Fruit fly (Drosophila melanogaster) whole organism, embryonic: Measurements from ENCODE around the gene CG43954.
A peak's percentile ranks its signal among the peaks of the same experiment; 100 is the strongest.

Source experiments
- Atf-2 ChIP-seq: fragments of 200-800 bp; sonication (Bioruptor generic); optimal IDR thresholded peaks from 2 replicates; lab custom pipeline; 2016; ENCODE audit warnings: missing biosample characterization, missing genetic modification characterization
- BEAF-32 ChIP-seq: fragments of 200-800 bp; sonication (Bioruptor generic); optimal IDR thresholded peaks from 3 replicates; lab custom pipeline; 2017; ENCODE audit warnings: missing biosample characterization, missing genetic modification characterization, mild to moderate bottlenecking, moderate library complexity, missing genetic modification reagents
- CG10462 ChIP-seq: fragments of 200-800 bp; sonication (Bioruptor generic); optimal IDR thresholded peaks from 2 replicates; lab custom pipeline; 2016; ENCODE audit warnings: missing biosample characterization, missing genetic modification characterization
- CG11456 ChIP-seq: fragments of 200-800 bp; sonication (Bioruptor generic); IDR thresholded peaks from 3 replicates; pipeline ENCODE4 v1.3.6; 2022; ENCODE audit warnings: missing biosample characterization, missing genetic modification characterization
- CG15011 ChIP-seq: fragments of 200-800 bp; sonication (Bioruptor generic); optimal IDR thresholded peaks from 3 replicates; lab custom pipeline; 2018; ENCODE audit warnings: missing biosample characterization, mild to moderate bottlenecking, missing genetic modification characterization
- CG15601 ChIP-seq: fragments of 200-800 bp; sonication (Bioruptor generic); optimal IDR thresholded peaks from 3 replicates; lab custom pipeline; 2019; ENCODE audit warnings: missing biosample characterization, mild to moderate bottlenecking, missing genetic modification characterization, moderate library complexity
- CG17186 ChIP-seq: fragments of 200-800 bp; sonication (Bioruptor generic); optimal IDR thresholded peaks from 3 replicates; lab custom pipeline; 2017; ENCODE audit warnings: missing biosample characterization, missing genetic modification reagents, missing genetic modification characterization
- CG18764 ChIP-seq: fragments of 200-800 bp; sonication (Bioruptor generic); optimal IDR thresholded peaks from 3 replicates; lab custom pipeline; 2016; ENCODE audit warnings: missing biosample characterization, missing genetic modification characterization
- CG31224 ChIP-seq: fragments of 200-800 bp; sonication (Bioruptor generic); IDR thresholded peaks from 2 replicates; pipeline ENCODE4 v1.3.6; 2022; ENCODE audit warnings: missing biosample characterization, missing genetic modification characterization
- CG31441 ChIP-seq: fragments of 200-800 bp; sonication (Bioruptor generic); IDR thresholded peaks from 2 replicates; pipeline ENCODE4 v1.3.6; 2022; ENCODE audit warnings: missing biosample characterization, missing genetic modification characterization
- CG34224 ChIP-seq: fragments of 200-800 bp; sonication (Bioruptor generic); IDR thresholded peaks from 3 replicates; pipeline ENCODE4 v1.3.6; 2022; ENCODE audit warnings: missing biosample characterization, missing genetic modification characterization; ENCODE audit not compliant: partially characterized antibody
- CG34376 ChIP-seq: fragments of 200-800 bp; sonication (Bioruptor generic); optimal IDR thresholded peaks from 2 replicates; lab custom pipeline; 2018; ENCODE audit warnings: missing biosample characterization, mild to moderate bottlenecking, missing genetic modification characterization
- CG3726 ChIP-seq: fragments of 200-800 bp; sonication (Bioruptor generic); IDR thresholded peaks from 3 replicates; pipeline ENCODE4, ENCODE4 v1.3.6; 2022; ENCODE audit warnings: missing biosample characterization, missing genetic modification characterization
- CG4328 ChIP-seq: fragments of 200-800 bp; sonication (Bioruptor generic); optimal IDR thresholded peaks from 3 replicates; lab custom pipeline; 2017; ENCODE audit warnings: missing biosample characterization, missing genetic modification reagents, missing genetic modification characterization
- CG4854 ChIP-seq: fragments of 200-800 bp; sonication (Bioruptor generic); optimal IDR thresholded peaks from 2 replicates; lab custom pipeline; 2016; ENCODE audit warnings: missing biosample characterization, missing genetic modification characterization, inconsistent platforms
- CG6689 ChIP-seq: fragments of 200-800 bp; sonication (Bioruptor generic); IDR thresholded peaks from 2 replicates; pipeline ENCODE4 v1.3.6; 2022; ENCODE audit warnings: missing biosample characterization, missing genetic modification characterization
- CG6791 ChIP-seq: fragments of 200-800 bp; sonication (Bioruptor generic); IDR thresholded peaks from 3 replicates; pipeline ENCODE4 v1.3.6; 2022; ENCODE audit warnings: missing biosample characterization, missing genetic modification characterization; ENCODE audit not compliant: partially characterized antibody
- CG7271 ChIP-seq: fragments of 200-800 bp; sonication (Bioruptor generic); optimal IDR thresholded peaks from 2 replicates; lab custom pipeline; 2018; ENCODE audit warnings: missing biosample characterization, mild to moderate bottlenecking, missing genetic modification characterization, moderate library complexity
- CG7963 ChIP-seq: fragments of 200-800 bp; sonication (Bioruptor generic); IDR thresholded peaks from 3 replicates; pipeline ENCODE4 v1.3.6; 2022; ENCODE audit warnings: missing biosample characterization, missing genetic modification characterization; ENCODE audit not compliant: partially characterized antibody
- CG8478 ChIP-seq: fragments of >200 bp; optimal IDR thresholded peaks from 2 replicates; lab custom pipeline; 2018
- CHES-1-like ChIP-seq: fragments of 200-800 bp; sonication (Bioruptor generic); optimal IDR thresholded peaks from 2 replicates; lab custom pipeline; 2016; ENCODE audit warnings: missing biosample characterization, missing genetic modification characterization
- D19B ChIP-seq: fragments of 200-800 bp; sonication (Bioruptor generic); optimal IDR thresholded peaks from 2 replicates; lab custom pipeline; 2017; ENCODE audit warnings: missing biosample characterization, mild to moderate bottlenecking, missing genetic modification characterization
- Deaf1 ChIP-seq: fragments of 200-800 bp; optimal IDR thresholded peaks from 3 replicates; lab custom pipeline; 2019; ENCODE audit warnings: missing biosample characterization, mild to moderate bottlenecking, missing genetic modification characterization, moderate library complexity
- Dfd ChIP-seq, 2 experiments: fragments of >200 bp; optimal IDR thresholded peaks; 2 replicates each; lab custom pipeline; 2017; ENCODE audit warnings: missing biosample characterization in 2 of 2, missing genetic modification characterization in 2 of 2
- Doc3 ChIP-seq: fragments of 200-800 bp; sonication (Bioruptor generic); IDR thresholded peaks from 3 replicates; pipeline ENCODE4 v1.3.6; 2022; ENCODE audit warnings: missing biosample characterization, missing genetic modification characterization; ENCODE audit not compliant: partially characterized antibody
- Ets65A ChIP-seq: fragments of 200-800 bp; sonication (Bioruptor generic); peaks from one replicate; lab custom pipeline; 2016; ENCODE audit warnings: missing biosample characterization, missing genetic modification characterization
- Fer3 ChIP-seq: fragments of 200-800 bp; sonication (Bioruptor generic); optimal IDR thresholded peaks from 2 replicates; lab custom pipeline; 2018; ENCODE audit warnings: missing biosample characterization, mild to moderate bottlenecking, missing genetic modification characterization, moderate library complexity
- Hmx ChIP-seq: fragments of 200-800 bp; sonication (Bioruptor generic); optimal IDR thresholded peaks from 2 replicates; lab custom pipeline; 2016; ENCODE audit warnings: missing biosample characterization, missing genetic modification characterization
- Med ChIP-seq: fragments of 200-800 bp; sonication (Bioruptor generic); peaks from one replicate; lab custom pipeline; 2016; ENCODE audit warnings: missing biosample characterization, missing genetic modification characterization, mild to moderate bottlenecking, inconsistent platforms, moderate library complexity
- Oli ChIP-seq: fragments of 200-800 bp; sonication (Bioruptor generic); optimal IDR thresholded peaks from 2 replicates; lab custom pipeline; 2018; ENCODE audit warnings: missing biosample characterization, mild to moderate bottlenecking, missing genetic modification characterization, moderate library complexity
- Poxn ChIP-seq: fragments of 200-800 bp; sonication (Bioruptor generic); IDR thresholded peaks from 2 replicates; pipeline ENCODE4 v1.3.6; 2022; ENCODE audit warnings: missing biosample characterization, missing genetic modification characterization
- Rx ChIP-seq: fragments of 200-800 bp; sonication (Bioruptor generic); IDR thresholded peaks from 2 replicates; pipeline ENCODE4 v1.3.6; 2022; ENCODE audit warnings: missing biosample characterization, missing genetic modification characterization
- ase ChIP-seq: fragments of 200-800 bp; sonication (Bioruptor generic); IDR thresholded peaks from 3 replicates; pipeline ENCODE4 v1.3.6; 2022; ENCODE audit warnings: missing biosample characterization, missing genetic modification characterization
- bowl ChIP-seq: fragments of 200-800 bp; sonication (Bioruptor generic); IDR thresholded peaks from 2 replicates; pipeline ENCODE4 v1.3.6; 2022; ENCODE audit warnings: missing biosample characterization, missing genetic modification characterization
- croc ChIP-seq: fragments of 200-800 bp; sonication (Bioruptor generic); conservative IDR thresholded peaks from 3 replicates; pipeline ENCODE4 v1.3.6; 2022; ENCODE audit warnings: missing biosample characterization, missing genetic modification characterization
- gro ChIP-seq: fragments of 200-800 bp; sonication (Bioruptor generic); optimal IDR thresholded peaks from 2 replicates; lab custom pipeline; 2016; ENCODE audit warnings: missing biosample characterization, missing genetic modification characterization
- klu ChIP-seq: fragments of 200-800 bp; sonication (Bioruptor generic); IDR thresholded peaks from 2 replicates; pipeline ENCODE4 v1.3.6; 2022; ENCODE audit warnings: missing biosample characterization, missing genetic modification characterization
- nerfin-1 ChIP-seq: fragments of 200-800 bp; sonication (Bioruptor generic); optimal IDR thresholded peaks from 3 replicates; lab custom pipeline; 2019; ENCODE audit warnings: missing biosample characterization, mild to moderate bottlenecking, missing genetic modification characterization, moderate library complexity
- otp ChIP-seq: fragments of 200-800 bp; sonication (Bioruptor generic); IDR thresholded peaks from 3 replicates; pipeline ENCODE4, ENCODE4 v1.3.6; 2022; ENCODE audit warnings: missing biosample characterization, missing genetic modification characterization

CG43954 gene

DNA sequence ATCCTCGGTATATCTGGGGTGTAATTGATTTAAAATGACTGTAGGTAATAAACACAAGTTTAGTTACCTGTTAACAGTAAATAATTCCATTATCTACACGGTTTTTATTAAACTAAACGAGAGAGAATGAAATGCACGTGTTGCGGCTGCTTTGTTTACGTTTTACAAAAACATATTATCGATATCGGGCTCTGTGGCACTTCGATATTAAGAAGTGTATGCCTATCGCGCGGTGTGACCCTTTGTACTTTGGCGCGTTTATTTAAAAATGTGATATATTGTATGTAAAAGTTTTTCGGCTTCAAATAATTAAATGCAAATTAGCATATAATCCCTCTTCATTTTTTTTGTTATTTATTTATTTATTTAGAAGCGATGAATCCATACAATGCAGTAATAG, 19.2 kb upstream of the CG43954 start, which contains the start of gene Dbp73D (continued):
- TF ChIP-seq CHES-1-like (peak; percentile 35), CG18764 (GFP tag; lab: Kevin White, UChicago) (peak; percentile 99), Med (GFP tag; lab: Kevin White, UChicago) (peak; percentile 32), CG17186 (GFP tag; lab: Kevin White, UChicago) (peak; percentile 32), CG10462 (GFP tag; lab: Kevin White, UChicago) (no peak), BEAF-32 (GFP tag; lab: Kevin White, UChicago) (peak; percentile 43), CG6791 (GFP tag; lab: Robert Waterston, UW) (peak; percentile 48; the same call in 1 of the 3 replicates), CG11456 (GFP tag; lab: Robert Waterston, UW) (no peak), gro (peak; percentile 20), CG7963 (GFP tag; lab: Robert Waterston, UW) (peak; percentile 43; the same call in 1 of the 3 replicates), Doc3 (GFP tag; lab: Robert Waterston, UW) (peak; percentile 55; the same call in 2 of the 3 replicates)

- TF ChIP-seq CG15601 (tag; lab: Kevin White, UChicago), result no peak
- TF ChIP-seq D19B (GFP tag; lab: Kevin White, UChicago), result peak; percentile 76
These were observed 16.6 kb upstream of the CG43954 start, which contains the start of gene PGRP-SB1 for dm6 chr3L:16727939-16728635. PGRP-SB1 (minus strand) TSS chr3L:16727989.

DNA sequence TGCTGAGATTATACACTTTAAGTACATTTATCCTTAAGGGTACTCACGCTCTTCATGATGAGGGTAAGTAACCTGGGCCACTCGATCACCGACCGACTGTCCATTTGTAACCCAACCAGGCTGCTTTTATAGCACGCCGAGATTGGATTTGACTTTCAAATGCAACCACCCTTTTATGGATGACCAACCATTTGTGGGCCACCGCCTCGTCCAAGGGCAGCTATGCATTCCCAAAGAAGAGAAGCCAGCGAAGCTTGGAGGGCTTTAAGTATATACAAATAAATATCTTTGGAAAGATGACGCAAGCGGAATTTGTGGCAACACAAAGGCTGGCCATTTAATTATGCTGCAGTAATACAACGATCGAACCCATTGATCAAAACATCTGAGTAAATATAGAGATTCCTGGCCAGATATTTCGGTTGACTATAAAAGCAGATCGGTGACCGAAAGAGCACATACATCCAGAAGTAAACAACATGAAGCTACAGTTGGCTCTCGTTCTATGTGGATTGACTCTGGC, 14.7 kb upstream of the CG43954 start, which contains the start of the genes CG13026 and PGRP-SB2:
CG13026 (minus strand) TSS at position 101 of the 523 bp plus-strand sequence.
PGRP-SB2 (plus strand) TSS at position 473 of the 523 bp plus-strand sequence.
- TF ChIP-seq CG15011 (GFP tag; lab: Kevin White, UChicago) (no peak), croc (no peak), Dfd (GFP tag; optimal IDR thresholded peaks at IDR 0.05; lab: Kevin White, UChicago) (no peak), Fer3 (tag; lab: Kevin White, UChicago) (no peak), CG4854 (GFP tag; lab: Kevin White, UChicago) (no peak), Hmx (no peak), otp (no peak), BEAF-32 (GFP tag; lab: Kevin White, UChicago) (no peak), Ets65A (GFP tag; lab: Kevin White, UChicago) (peak; percentile 8)
- TF ChIP-seq, all 482 proteins: peak for 1

- no peak for TF ChIP-seq CG34376 (GFP tag; lab: Kevin White, UChicago)
- no peak for TF ChIP-seq CG6689 (GFP tag; lab: Robert Waterston, UW)
- TF ChIP-seq CG31441, result no peak
- no peak for TF ChIP-seq Deaf1 (tag; lab: Kevin White, UChicago)
- TF ChIP-seq klu (GFP tag; lab: Robert Waterston, UW), result no peak
- TF ChIP-seq ase (GFP tag; lab: Robert Waterston, UW), result no peak
- TF ChIP-seq Atf-2 (GFP tag; lab: Kevin White, UChicago), result no peak
- no peak for TF ChIP-seq Poxn
- TF ChIP-seq Oli (tag; lab: Kevin White, UChicago), result no peak
- TF ChIP-seq CG8478 (lab: Kevin White, UChicago), result no peak
- TF ChIP-seq nerfin-1, result no peak
- TF ChIP-seq CG11456 (GFP tag; lab: Robert Waterston, UW), result no peak
- TF ChIP-seq CG7271 (tag; lab: Kevin White, UChicago), result no peak
- no peak for TF ChIP-seq Rx (GFP tag; lab: Robert Waterston, UW)
- no peak for TF ChIP-seq CG31224 (GFP tag; lab: Robert Waterston, UW)
- TF ChIP-seq bowl (GFP tag; lab: Robert Waterston, UW), result no peak
- no peak for TF ChIP-seq CG3726 (GFP tag; lab: Robert Waterston, UW)
- TF ChIP-seq CG4328 (GFP tag; lab: Kevin White, UChicago), result no peak
- no peak for TF ChIP-seq CG34224 (GFP tag; lab: Robert Waterston, UW)
These were observed 13.1 kb upstream of the CG43954 start, which contains the start of gene CG13031 for dm6 chr3L:16724561-16724960. CG13031 (plus strand) TSS chr3L:16724861.
